Worm (Caenorhabditis elegans) whole organism, early embryonic: ENCODE data around the gene K09F6.10.

ENCODE experiments used
- ama-1 ChIP-seq: fragments of 150-350 bp; optimal IDR thresholded peaks from 2 replicates; lab custom pipeline; 2014
- ceh-13 ChIP-seq: fragments of 200-800 bp; sonication (Bioruptor generic); optimal IDR thresholded peaks from 2 replicates; lab custom pipeline; 2018; ENCODE audit warnings: mild to moderate bottlenecking, missing genetic modification characterization, missing compliant biosample characterization
- ets-7 ChIP-seq: sonication (generic microtip); optimal IDR thresholded peaks from 2 replicates; lab custom pipeline; 2016; ENCODE audit warnings: missing genotype, missing genetic modification characterization, missing compliant biosample characterization

DNA sequence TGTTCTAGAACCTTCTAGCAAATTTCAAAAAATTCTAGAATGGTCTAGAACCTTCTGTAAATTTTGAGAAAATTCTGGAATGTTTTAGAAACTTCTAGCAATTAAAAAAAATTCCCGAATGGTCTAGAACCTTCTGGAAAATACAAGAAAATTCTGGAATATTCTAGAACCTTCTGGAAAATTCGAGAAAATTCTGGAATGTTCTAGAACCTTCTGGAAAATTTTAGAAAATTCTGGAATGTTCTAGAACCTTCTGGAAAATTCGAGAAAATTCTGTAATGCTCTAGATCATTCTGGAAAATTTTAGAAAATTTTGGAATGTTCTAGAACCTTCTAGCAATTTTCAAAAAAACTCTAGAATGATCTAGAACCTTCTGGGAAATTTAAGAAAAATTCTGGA lies 41.8 kb upstream of the K09F6.10 start:
- TF ChIP-seq ets-7 (tag; lab: Kevin White, UChicago) (no peak), ceh-13 (GFP tag; lab: Kevin White, UChicago) (no peak), ama-1 (no peak)
